Worm (Caenorhabditis elegans): ENCODE measurements around the gene W03F8.6.

ce11 chrIV:5171994-5172528 is 14.3 kb downstream of the W03F8.6 start:
- TF ChIP-seq nhr-11 (tag; optimal IDR thresholded peaks at IDR 0.05) = no peak
- no peak for TF ChIP-seq nhr-237 (tag; optimal IDR thresholded peaks at IDR 0.05)
- no peak for TF ChIP-seq ztf-11 (tag; optimal IDR thresholded peaks at IDR 0.05)
- no peak for TF ChIP-seq Y48G9A.11 (GFP tag; IDR thresholded peaks at IDR 0.05)
- no peak for TF ChIP-seq daf-12 (tag; optimal IDR thresholded peaks at IDR 0.05)
- TF ChIP-seq egl-27 (tag; optimal IDR thresholded peaks at IDR 0.05) = no peak
- no peak for TF ChIP-seq T20F7.1 (GFP tag; optimal IDR thresholded peaks at IDR 0.05)
- TF ChIP-seq snpc-1.2 (GFP tag; IDR thresholded peaks at IDR 0.05) = no peak
